Worm (Caenorhabditis elegans) whole organism, L1 larva: ENCODE measurements around the gene F17E9.18.
A peak's percentile ranks its signal among the peaks of the same experiment; 100 is the strongest.
"Not testable (repeated sequence)": the region's sequence is repeated elsewhere in the genome, so short reads cannot be mapped to it uniquely, and the experiment has no call there.

Experiments
- C04F5.9 ChIP-seq: sonication (generic microtip); optimal IDR thresholded peaks from 2 replicates; lab custom pipeline; 2016; ENCODE audit warnings: missing genetic modification characterization, missing compliant biosample characterization
- Y116A8C.19 ChIP-seq: sonication (generic microtip); optimal IDR thresholded peaks from 2 replicates; lab custom pipeline; 2016; ENCODE audit warnings: missing compliant biosample characterization, missing genetic modification characterization, borderline replicate concordance
- aly-2 ChIP-seq: fragments of 150-350 bp; optimal IDR thresholded peaks from 2 replicates; lab custom pipeline; 2014; ENCODE audit warnings: missing biosample characterization, missing genetic modification characterization
- ama-1 ChIP-seq: fragments of 150-350 bp; optimal IDR thresholded peaks from 2 replicates; lab custom pipeline; 2014
- ceh-8 ChIP-seq: fragments of 200-800 bp; sonication (Bioruptor generic); optimal IDR thresholded peaks from 2 replicates; lab custom pipeline; 2018; ENCODE audit warnings: mild to moderate bottlenecking, missing genetic modification characterization, moderate library complexity, missing compliant biosample characterization
- ceh-82 ChIP-seq, 3 experiments: fragments of 150-350 bp in 1 of 3; sonication (generic microtip) in 2 of 3; optimal IDR thresholded peaks; 2 replicates each; lab custom pipeline; 2014 to 2017; ENCODE audit warnings: missing biosample characterization in 3 of 3, missing genetic modification characterization in 3 of 3
- dpl-1 ChIP-seq, 3 experiments: fragments of 150-350 bp in 2 of 3; sonication (generic microtip) in 1 of 3; optimal IDR thresholded peaks; 2 replicates each; lab custom pipeline; 2014 to 2017; ENCODE audit warnings: missing biosample characterization in 3 of 3, missing genetic modification characterization in 3 of 3, missing genetic modification reagents in 3 of 3
- efl-1 ChIP-seq, 4 experiments: fragments of 150-350 bp; optimal IDR thresholded peaks in 3 of 4; peaks in 1 of 4; 1 replicate in 1 of 4; 2 replicates in 3 of 4; lab custom pipeline; 2014; ENCODE audit warnings: missing biosample characterization in 2 of 4, missing genetic modification characterization in 2 of 4, missing genetic modification reagents in 2 of 4
- egl-13 ChIP-seq: sonication (generic microtip); optimal IDR thresholded peaks from 2 replicates; lab custom pipeline; 2016; ENCODE audit warnings: missing genotype, missing genetic modification reagents, missing genetic modification characterization, missing compliant biosample characterization
- egl-27 ChIP-seq, 2 experiments: fragments of 150-350 bp in 1 of 2; sonication (generic microtip); optimal IDR thresholded peaks; 3 replicates each; lab custom pipeline; 2017 to 2018; ENCODE audit warnings: missing biosample characterization in 2 of 2, missing genetic modification characterization in 2 of 2, missing genetic modification reagents in 2 of 2
- elt-2 ChIP-seq: sonication (generic microtip); optimal IDR thresholded peaks from 2 replicates; lab custom pipeline; 2016; ENCODE audit warnings: missing genetic modification characterization, mild to moderate bottlenecking, inconsistent platforms, missing compliant biosample characterization, missing genetic modification reagents
- elt-3 ChIP-seq, 6 experiments: fragments of 150-350 bp in 1 of 6; sonication (generic microtip); optimal IDR thresholded peaks; 2 replicates each; lab custom pipeline; 2017 to 2018; ENCODE audit warnings: missing biosample characterization in 6 of 6, missing genetic modification characterization in 6 of 6, inconsistent platforms in 1 of 6
- ets-5 ChIP-seq: fragments of 200-800 bp; sonication (Bioruptor generic); IDR thresholded peaks from 2 replicates; pipeline ENCODE4 v1.3.6; 2022; ENCODE audit warnings: missing genetic modification characterization, missing compliant biosample characterization
- fkh-10 ChIP-seq: sonication (generic microtip); optimal IDR thresholded peaks from 2 replicates; lab custom pipeline; 2017; ENCODE audit warnings: missing biosample characterization, missing genetic modification reagents, missing genetic modification characterization
- fos-1 ChIP-seq: fragments of 150-350 bp; optimal IDR thresholded peaks from 2 replicates; lab custom pipeline; 2014; ENCODE audit warnings: missing biosample characterization, missing genetic modification characterization
- hpl-2 ChIP-seq: fragments of 150-350 bp; optimal IDR thresholded peaks from 2 replicates; lab custom pipeline; 2014; ENCODE audit warnings: missing biosample characterization, missing genetic modification reagents, missing genetic modification characterization
- isw-1 ChIP-seq: fragments of 200-800 bp; sonication (Bioruptor generic); IDR thresholded peaks from 2 replicates; pipeline ENCODE4 v1.3.6; 2022; ENCODE audit warnings: missing genetic modification characterization, missing compliant biosample characterization
- lin-15B ChIP-seq: fragments of 150-350 bp; sonication (generic microtip); optimal IDR thresholded peaks from 3 replicates; lab custom pipeline; 2014; ENCODE audit warnings: missing biosample characterization, missing genetic modification characterization
- lin-35 ChIP-seq, 2 experiments: fragments of 150-350 bp; optimal IDR thresholded peaks; 2 replicates each; lab custom pipeline; 2014; ENCODE audit warnings: missing biosample characterization in 2 of 2, missing genetic modification characterization in 2 of 2, missing genetic modification reagents in 2 of 2
- lin-39 ChIP-seq: fragments of 150-350 bp; optimal IDR thresholded peaks from 2 replicates; lab custom pipeline; 2014; ENCODE audit warnings: missing biosample characterization, missing genetic modification reagents, missing genetic modification characterization
- lsy-2 ChIP-seq, 2 experiments: fragments of 150-350 bp; optimal IDR thresholded peaks; 2 replicates each; lab custom pipeline; 2014; ENCODE audit warnings: missing biosample characterization in 2 of 2, missing genetic modification characterization in 2 of 2
- nhr-12 ChIP-seq: sonication (generic microtip); optimal IDR thresholded peaks from 2 replicates; lab custom pipeline; 2017; ENCODE audit warnings: missing biosample characterization, missing genetic modification characterization
- nhr-20 ChIP-seq: sonication (generic microtip); optimal IDR thresholded peaks from 2 replicates; lab custom pipeline; 2016; ENCODE audit warnings: mild to moderate bottlenecking, missing genetic modification characterization, missing compliant biosample characterization
- nhr-76 ChIP-seq: sonication (generic microtip); optimal IDR thresholded peaks from 2 replicates; lab custom pipeline; 2017; ENCODE audit warnings: missing biosample characterization, missing genetic modification characterization
- nhr-77 ChIP-seq: fragments of 150-350 bp; optimal IDR thresholded peaks from 2 replicates; lab custom pipeline; 2014; ENCODE audit warnings: missing biosample characterization, missing genetic modification characterization
- pax-3 ChIP-seq: fragments of 200-800 bp; sonication (Bioruptor generic); optimal IDR thresholded peaks from 2 replicates; lab custom pipeline; 2018; ENCODE audit warnings: mild to moderate bottlenecking, missing genetic modification characterization, moderate library complexity, missing compliant biosample characterization
- rnt-1 ChIP-seq: sonication (generic microtip); optimal IDR thresholded peaks from 2 replicates; lab custom pipeline; 2016; ENCODE audit warnings: mild to moderate bottlenecking, missing genetic modification characterization, moderate library complexity, missing compliant biosample characterization
- skn-1 ChIP-seq: fragments of 150-350 bp; optimal IDR thresholded peaks from 2 replicates; lab custom pipeline; 2014; ENCODE audit warnings: missing biosample characterization, missing genetic modification characterization
- sptf-1 ChIP-seq: fragments of 150-350 bp; optimal IDR thresholded peaks from 2 replicates; lab custom pipeline; 2014; ENCODE audit warnings: missing biosample characterization, missing genetic modification characterization
- swsn-7 ChIP-seq: sonication (generic microtip); optimal IDR thresholded peaks from 2 replicates; lab custom pipeline; 2016; ENCODE audit warnings: missing genetic modification characterization, missing compliant biosample characterization
- tbx-2 ChIP-seq: sonication (generic microtip); optimal IDR thresholded peaks from 2 replicates; lab custom pipeline; 2016; ENCODE audit warnings: missing genetic modification characterization, missing compliant biosample characterization
- unc-130 ChIP-seq: fragments of 150-350 bp; optimal IDR thresholded peaks from 2 replicates; lab custom pipeline; 2017; ENCODE audit warnings: missing biosample characterization, missing genetic modification characterization, inconsistent platforms
- unc-86 ChIP-seq: sonication (generic microtip); optimal IDR thresholded peaks from 2 replicates; lab custom pipeline; 2016; ENCODE audit warnings: missing genetic modification characterization, missing compliant biosample characterization
- vab-15 ChIP-seq: sonication (generic microtip); optimal IDR thresholded peaks from 2 replicates; lab custom pipeline; 2017; ENCODE audit warnings: missing genotype, mild to moderate bottlenecking, missing genetic modification characterization, missing compliant biosample characterization
- xbp-1 ChIP-seq: sonication (generic microtip); optimal IDR thresholded peaks from 2 replicates; lab custom pipeline; 2016; ENCODE audit warnings: missing genetic modification characterization, missing compliant biosample characterization
- zip-4 ChIP-seq: fragments of 200-800 bp; sonication (Bioruptor generic); optimal IDR thresholded peaks from 2 replicates; lab custom pipeline; 2018; ENCODE audit warnings: mild to moderate bottlenecking, missing genetic modification characterization, moderate library complexity, missing compliant biosample characterization

Gene F17E9.18

ce11 chrIV:8357299-8357698 lies 10.3 kb upstream of the F17E9.18 start:
- TF ChIP-seq efl-1 (optimal IDR thresholded peaks at IDR 0.05; lab: Kevin White, UChicago) (no peak), efl-1 (GFP tag; optimal IDR thresholded peaks at IDR 0.05 in 1 of 2; lab: Kevin White, UChicago) (peak in 1 of 2 experiments; percentile 81), Y116A8C.19 (tag; lab: Kevin White, UChicago) (no peak)

- TF ChIP-seq fos-1 (tag; lab: Kevin White, UChicago) (no peak), pax-3 (tag; lab: Kevin White, UChicago) (no peak), ceh-8 (no peak), efl-1 (optimal IDR thresholded peaks at IDR 0.05; lab: Kevin White, UChicago) (no peak), efl-1 (GFP tag; optimal IDR thresholded peaks at IDR 0.05 in 1 of 2; lab: Kevin White, UChicago) (peak in 1 of 2 experiments; percentile 60), egl-13 (no peak), zip-4 (GFP tag; lab: Kevin White, UChicago) (no peak)
- TF ChIP-seq, all 84 proteins: peak for 1
Measured at ce11 chrIV:8355592-8355991, 8.6 kb upstream of the F17E9.18 start, which contains the start of the genes F17E9.2 and col-116. Gene F17E9.2, plus strand, starts transcription at chrIV:8355892. Gene col-116, plus strand, starts transcription at chrIV:8355906.

ce11 chrIV:8354572-8354971 lies 7.6 kb upstream of the F17E9.18 start, which contains the start of gene F17E9.3:
Gene F17E9.3, plus strand, starts transcription at chrIV:8354872.
- TF ChIP-seq nhr-12 (tag; lab: Kevin White, UChicago) = no peak
- no peak for TF ChIP-seq lin-15B (tag; lab: Kevin White, UChicago)
- TF ChIP-seq isw-1 (GFP tag; lab: Robert Waterston, UW) = no peak
- TF ChIP-seq hpl-2 = no peak
- TF ChIP-seq nhr-20 = no peak
- TF ChIP-seq lin-39 (tag; lab: Kevin White, UChicago) = no peak
- TF ChIP-seq ama-1 (lab: Kevin White, UChicago) = no peak
- TF ChIP-seq lin-35 (GFP tag; optimal IDR thresholded peaks at IDR 0.05; lab: Kevin White, UChicago) = no peak
- TF ChIP-seq ceh-82 (tag; optimal IDR thresholded peaks at IDR 0.05; lab: Kevin White, UChicago) = no peak
- TF ChIP-seq unc-130 = no peak
- TF ChIP-seq elt-2 = no peak
- TF ChIP-seq nhr-76 (tag; lab: Kevin White, UChicago) = no peak
- no peak for TF ChIP-seq C04F5.9
- TF ChIP-seq lsy-2 (tag; optimal IDR thresholded peaks at IDR 0.05; lab: Kevin White, UChicago) = no peak

ce11 chrIV:8352036-8352435 lies 5.1 kb upstream of the F17E9.18 start, which contains the start of gene F17E9.16:
Gene F17E9.16, plus strand, starts transcription at chrIV:8352336.
- TF ChIP-seq swsn-7 (tag; lab: Kevin White, UChicago); vab-15 (tag; lab: Kevin White, UChicago); elt-3 (tag; optimal IDR thresholded peaks at IDR 0.05; lab: Kevin White, UChicago): not testable (repeated sequence)

ce11 chrIV:8348073-8348472 lies 1.1 kb upstream of the F17E9.18 start, which contains the start of gene F17E9.4:
Gene F17E9.4, plus strand, starts transcription at chrIV:8348373.
- TF ChIP-seq rnt-1 (tag; lab: Kevin White, UChicago) = no peak
- TF ChIP-seq fkh-10 = no peak
- TF ChIP-seq tbx-2 (tag; lab: Kevin White, UChicago) = no peak
- no peak for TF ChIP-seq ets-5 (GFP tag; lab: Robert Waterston, UW)
- TF ChIP-seq aly-2 (tag; lab: Kevin White, UChicago) = no peak
- TF ChIP-seq isw-1 (GFP tag; lab: Robert Waterston, UW) = no peak
- TF ChIP-seq nhr-77 = no peak
- no peak for TF ChIP-seq sptf-1 (tag; lab: Kevin White, UChicago)
- no peak for TF ChIP-seq unc-86
- TF ChIP-seq ama-1 (lab: Kevin White, UChicago) = no peak
- TF ChIP-seq nhr-76 (tag; lab: Kevin White, UChicago) = no peak
- no peak for TF ChIP-seq dpl-1 (GFP tag; optimal IDR thresholded peaks at IDR 0.05; lab: Kevin White, UChicago)
- no peak for TF ChIP-seq lsy-2 (tag; optimal IDR thresholded peaks at IDR 0.05; lab: Kevin White, UChicago)
- TF ChIP-seq nhr-20 = no peak
- no peak for TF ChIP-seq xbp-1
- TF ChIP-seq hpl-2 = no peak
- TF ChIP-seq egl-27 (tag; optimal IDR thresholded peaks at IDR 0.05; lab: Kevin White, UChicago) = no peak
- TF ChIP-seq ceh-82 (tag; optimal IDR thresholded peaks at IDR 0.05; lab: Kevin White, UChicago) = no peak
- TF ChIP-seq elt-3 (tag; optimal IDR thresholded peaks at IDR 0.05; lab: Kevin White, UChicago) = no peak
- no peak for TF ChIP-seq skn-1 (tag; lab: Kevin White, UChicago)
